Worm (Caenorhabditis elegans): ENCODE results near the gene str-155.

DNA sequence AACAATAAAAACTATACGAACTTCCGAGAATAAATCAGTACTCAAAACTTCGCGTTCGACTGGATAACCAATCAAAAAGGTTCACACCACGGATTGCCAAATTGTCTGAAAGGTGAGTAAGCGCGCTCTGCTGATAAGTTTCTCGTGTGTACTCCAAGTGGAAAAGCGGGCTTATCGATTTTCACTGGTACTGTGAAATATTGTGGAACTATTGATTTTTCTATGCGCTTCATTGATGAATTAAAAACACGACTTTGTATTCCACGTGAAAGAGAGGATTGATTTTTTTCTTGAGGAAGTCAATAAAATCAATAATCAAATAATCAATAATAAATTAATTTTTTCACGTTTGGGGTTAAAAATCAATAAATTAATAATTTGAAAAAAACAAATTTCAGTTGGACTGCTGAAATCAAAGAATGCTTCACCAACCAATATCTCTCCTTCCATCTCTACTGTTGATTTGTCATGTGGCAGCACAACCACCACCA, 10.1 kb upstream of the str-155 start, which contains the start of gene T08B6.4:
- TF ChIP-seq T22C8.4 (GFP tag; IDR thresholded peaks at IDR 0.05) (peak; percentile 67), flt-1 (GFP tag; IDR thresholded peaks at IDR 0.05) (no peak), ztf-29 (GFP tag; IDR thresholded peaks at IDR 0.05) (no peak)

Measured in whole organism, midembryonic.